Worm (Caenorhabditis elegans) whole organism, L3 larva: Measurements from ENCODE around the gene exos-9.

Experiments used
- ama-1 ChIP-seq: fragments of 150-350 bp; optimal IDR thresholded peaks from 2 replicates; lab custom pipeline; 2018
- skn-1 ChIP-seq: fragments of 150-350 bp; optimal IDR thresholded peaks from 2 replicates; lab custom pipeline; 2014; ENCODE audit warnings: missing biosample characterization, missing genetic modification characterization

ce11 chrIII:7239416-7239815, 41.5 kb upstream of the exos-9 start:
- TF ChIP-seq ama-1 (lab: Kevin White, UChicago) (no peak), skn-1 (tag; lab: Kevin White, UChicago) (no peak)
